Fruit fly (Drosophila melanogaster) whole organism, embryonic: ENCODE results near the gene RabGGTa.

Experiments
- Abd-B ChIP-seq: fragments of 200-800 bp; sonication (Bioruptor generic); optimal IDR thresholded peaks from 2 replicates; lab custom pipeline; 2018; ENCODE audit warnings: missing biosample characterization, mild to moderate bottlenecking, missing genetic modification characterization, moderate library complexity
- Bdp1 ChIP-seq: fragments of 200-800 bp; sonication (Bioruptor generic); optimal IDR thresholded peaks from 3 replicates; lab custom pipeline; 2016; ENCODE audit warnings: missing biosample characterization, missing genetic modification characterization
- Bgb ChIP-seq: fragments of 200-800 bp; sonication (Bioruptor generic); IDR thresholded peaks from 2 replicates; pipeline ENCODE4 v1.3.6; 2022; ENCODE audit warnings: missing biosample characterization, missing genetic modification characterization; ENCODE audit not compliant: partially characterized antibody
- CG10321 ChIP-seq: fragments of 200-800 bp; sonication (Bioruptor generic); IDR thresholded peaks from 2 replicates; pipeline ENCODE4 v1.3.6; 2022; ENCODE audit warnings: missing biosample characterization, missing genetic modification characterization
- CG10462 ChIP-seq: fragments of 200-800 bp; sonication (Bioruptor generic); optimal IDR thresholded peaks from 2 replicates; lab custom pipeline; 2016; ENCODE audit warnings: missing biosample characterization, missing genetic modification characterization
- CG11504 ChIP-seq: fragments of 200-800 bp; sonication (Bioruptor generic); optimal IDR thresholded peaks from 3 replicates; lab custom pipeline; 2019; ENCODE audit warnings: missing biosample characterization, mild to moderate bottlenecking, missing genetic modification characterization, moderate library complexity
- CG12219 ChIP-seq: fragments of 200-800 bp; sonication (Bioruptor generic); optimal IDR thresholded peaks from 3 replicates; lab custom pipeline; 2018; ENCODE audit warnings: missing biosample characterization, mild to moderate bottlenecking, missing genetic modification characterization
- CG12659 ChIP-seq: fragments of 200-800 bp; sonication (Bioruptor generic); optimal IDR thresholded peaks from 3 replicates; lab custom pipeline; 2017; ENCODE audit warnings: mild to moderate bottlenecking, missing biosample characterization, missing genetic modification reagents, missing genetic modification characterization
- CG15601 ChIP-seq: fragments of 200-800 bp; sonication (Bioruptor generic); optimal IDR thresholded peaks from 3 replicates; lab custom pipeline; 2019; ENCODE audit warnings: missing biosample characterization, mild to moderate bottlenecking, missing genetic modification characterization, moderate library complexity
- CG30020 ChIP-seq: fragments of 200-800 bp; optimal IDR thresholded peaks from 2 replicates; lab custom pipeline; 2019; ENCODE audit warnings: missing biosample characterization, mild to moderate bottlenecking, missing genetic modification characterization, moderate library complexity
- CG30431 ChIP-seq: fragments of 200-800 bp; sonication (Bioruptor generic); optimal IDR thresholded peaks from 2 replicates; lab custom pipeline; 2017; ENCODE audit warnings: missing biosample characterization, missing genetic modification characterization
- CG34224 ChIP-seq: fragments of 200-800 bp; sonication (Bioruptor generic); IDR thresholded peaks from 3 replicates; pipeline ENCODE4 v1.3.6; 2022; ENCODE audit warnings: missing biosample characterization, missing genetic modification characterization; ENCODE audit not compliant: partially characterized antibody
- CG5180 ChIP-seq: fragments of 200-800 bp; sonication (Bioruptor generic); optimal IDR thresholded peaks from 3 replicates; lab custom pipeline; 2017; ENCODE audit warnings: missing biosample characterization, missing genetic modification characterization, mild to moderate bottlenecking, moderate library complexity, missing genetic modification reagents
- CG6765 ChIP-seq: fragments of 200-800 bp; sonication (Bioruptor generic); optimal IDR thresholded peaks from 3 replicates; lab custom pipeline; 2017; ENCODE audit warnings: missing biosample characterization, mild to moderate bottlenecking, missing genetic modification characterization
- CG7745 ChIP-seq: fragments of 200-800 bp; sonication (Bioruptor generic); optimal IDR thresholded peaks from 2 replicates; lab custom pipeline; 2018; ENCODE audit warnings: missing biosample characterization, mild to moderate bottlenecking, missing genetic modification characterization, moderate library complexity
- CG7963 ChIP-seq: fragments of 200-800 bp; sonication (Bioruptor generic); IDR thresholded peaks from 3 replicates; pipeline ENCODE4 v1.3.6; 2022; ENCODE audit warnings: missing biosample characterization, missing genetic modification characterization; ENCODE audit not compliant: partially characterized antibody
- CG8089 ChIP-seq: fragments of 200-800 bp; sonication (Bioruptor generic); optimal IDR thresholded peaks from 3 replicates; lab custom pipeline; 2016; ENCODE audit warnings: missing biosample characterization, missing genetic modification characterization
- CG8765 ChIP-seq: fragments of 200-800 bp; sonication (Bioruptor generic); IDR thresholded peaks from 2 replicates; pipeline ENCODE4 v1.3.6; 2022; ENCODE audit warnings: missing biosample characterization, missing genetic modification characterization
- Deaf1 ChIP-seq: fragments of 200-800 bp; optimal IDR thresholded peaks from 3 replicates; lab custom pipeline; 2019; ENCODE audit warnings: missing biosample characterization, mild to moderate bottlenecking, missing genetic modification characterization, moderate library complexity
- Dek ChIP-seq: fragments of 200-800 bp; sonication (Bioruptor generic); optimal IDR thresholded peaks from 3 replicates; lab custom pipeline; 2019; ENCODE audit warnings: missing biosample characterization, mild to moderate bottlenecking, missing genetic modification characterization, moderate library complexity
- Dll ChIP-seq: fragments of 200-800 bp; sonication (Bioruptor generic); IDR thresholded peaks from 4 replicates; pipeline ENCODE4 v1.3.6; 2022; ENCODE audit warnings: missing biosample characterization, missing genetic modification characterization; ENCODE audit not compliant: partially characterized antibody
- Drgx ChIP-seq: fragments of 200-800 bp; sonication (Bioruptor generic); IDR thresholded peaks from 2 replicates; pipeline ENCODE4 v1.3.6; 2022; ENCODE audit warnings: missing biosample characterization, missing genetic modification characterization
- E2f2 ChIP-seq: fragments of 200-800 bp; sonication (Bioruptor generic); IDR thresholded peaks from 2 replicates; pipeline ENCODE4 v1.3.6; 2022; ENCODE audit warnings: missing biosample characterization, missing genetic modification characterization
- Fer1 ChIP-seq: fragments of 200-800 bp; sonication (Bioruptor generic); optimal IDR thresholded peaks from 2 replicates; lab custom pipeline; 2017; ENCODE audit warnings: missing biosample characterization, mild to moderate bottlenecking, missing genetic modification characterization
- HLHmδ ChIP-seq: fragments of 200-800 bp; sonication (Bioruptor generic); optimal IDR thresholded peaks from 2 replicates; lab custom pipeline; 2018; ENCODE audit warnings: missing biosample characterization, mild to moderate bottlenecking, missing genetic modification characterization, moderate library complexity
- Kr ChIP-seq: fragments of 200-800 bp; sonication (Bioruptor generic); optimal IDR thresholded peaks from 2 replicates; lab custom pipeline; 2017; ENCODE audit warnings: missing biosample characterization, mild to moderate bottlenecking, missing genetic modification characterization
- Max ChIP-seq: fragments of 200-800 bp; sonication (Bioruptor generic); optimal IDR thresholded peaks from 2 replicates; lab custom pipeline; 2016; ENCODE audit warnings: missing biosample characterization, mild to moderate bottlenecking, missing genetic modification characterization
- Mes4 ChIP-seq: fragments of 200-800 bp; sonication (Bioruptor generic); optimal IDR thresholded peaks from 2 replicates; lab custom pipeline; 2016; ENCODE audit warnings: missing biosample characterization, missing genetic modification characterization
- Mrtf ChIP-seq: fragments of 200-800 bp; sonication (Bioruptor generic); IDR thresholded peaks from 3 replicates; pipeline ENCODE4 v1.3.6; 2022; ENCODE audit warnings: missing biosample characterization, missing genetic modification characterization
- Neu2 ChIP-seq: fragments of 200-800 bp; sonication (Bioruptor generic); optimal IDR thresholded peaks from 3 replicates; lab custom pipeline; 2016; ENCODE audit warnings: missing biosample characterization, missing genetic modification characterization, borderline replicate concordance
- Opbp ChIP-seq: fragments of 200-800 bp; sonication (Bioruptor generic); IDR thresholded peaks from 3 replicates; pipeline ENCODE4 v1.3.6; 2022; ENCODE audit warnings: missing biosample characterization, missing genetic modification characterization; ENCODE audit not compliant: partially characterized antibody
- Stat92E ChIP-seq, 3 experiments: fragments of >200 bp in 2 of 3; fragments of 200-800 bp in 1 of 3; sonication (Bioruptor generic) in 1 of 3; optimal IDR thresholded peaks; 2 replicates each; lab custom pipeline; 2017 to 2019; ENCODE audit warnings: missing biosample characterization in 3 of 3, missing genetic modification characterization in 3 of 3, mild to moderate bottlenecking in 1 of 3, moderate library complexity in 1 of 3
- Taf1 ChIP-seq: fragments of 200-800 bp; sonication (Bioruptor generic); IDR thresholded peaks from 2 replicates; pipeline ENCODE4 v1.3.6; 2022; ENCODE audit warnings: missing biosample characterization, missing genetic modification characterization
- cad ChIP-seq: fragments of >200 bp; optimal IDR thresholded peaks from 2 replicates; lab custom pipeline; 2017; ENCODE audit warnings: missing biosample characterization, missing genetic modification characterization
- cwo ChIP-seq: fragments of 200-800 bp; sonication (Bioruptor generic); optimal IDR thresholded peaks from 3 replicates; lab custom pipeline; 2017; ENCODE audit warnings: missing biosample characterization, missing genetic modification characterization, mild to moderate bottlenecking, moderate library complexity, missing genetic modification reagents
- disco-r ChIP-seq: fragments of 200-800 bp; sonication (Bioruptor generic); optimal IDR thresholded peaks from 2 replicates; lab custom pipeline; 2016; ENCODE audit warnings: missing biosample characterization, missing genetic modification characterization
- fru ChIP-seq: fragments of >200 bp; optimal IDR thresholded peaks from 2 replicates; lab custom pipeline; 2017
- grn ChIP-seq: fragments of 200-800 bp; sonication (Bioruptor generic); optimal IDR thresholded peaks from 3 replicates; lab custom pipeline; 2017; ENCODE audit warnings: missing biosample characterization, missing genetic modification characterization
- gt ChIP-seq: fragments of 200-800 bp; sonication (Bioruptor generic); IDR thresholded peaks from 2 replicates; pipeline ENCODE4 v1.3.6; 2022; ENCODE audit warnings: missing biosample characterization, missing genetic modification characterization
- hb ChIP-seq: fragments of 200-800 bp; sonication (Bioruptor generic); IDR thresholded peaks from 3 replicates; pipeline ENCODE4 v1.3.6; 2022; ENCODE audit warnings: missing biosample characterization, missing genetic modification characterization; ENCODE audit not compliant: partially characterized antibody
- kah ChIP-seq: fragments of 200-800 bp; sonication (Bioruptor generic); optimal IDR thresholded peaks from 2 replicates; lab custom pipeline; 2018; ENCODE audit warnings: missing biosample characterization, mild to moderate bottlenecking, missing genetic modification characterization
- nom ChIP-seq: fragments of 200-800 bp; sonication (Bioruptor generic); optimal IDR thresholded peaks from 2 replicates; lab custom pipeline; 2017; ENCODE audit warnings: missing biosample characterization, missing genetic modification characterization, mild to moderate bottlenecking, moderate library complexity, missing genetic modification reagents
- repo ChIP-seq: fragments of 200-800 bp; sonication (Bioruptor generic); optimal IDR thresholded peaks from 2 replicates; lab custom pipeline; 2016; ENCODE audit warnings: missing biosample characterization, missing genetic modification characterization
- sens ChIP-seq: fragments of 200-800 bp; sonication (Bioruptor generic); peaks from one replicate; lab custom pipeline; 2016; ENCODE audit warnings: missing biosample characterization, missing genetic modification characterization
- sim ChIP-seq: fragments of 200-800 bp; sonication (Bioruptor generic); IDR thresholded peaks from 2 replicates; pipeline ENCODE4 v1.3.6; 2022; ENCODE audit warnings: missing biosample characterization, missing genetic modification characterization
- stwl ChIP-seq: fragments of 200-800 bp; sonication (Bioruptor generic); optimal IDR thresholded peaks from 3 replicates; lab custom pipeline; 2018; ENCODE audit warnings: missing biosample characterization, mild to moderate bottlenecking, missing genetic modification characterization, moderate library complexity
- twi ChIP-seq: fragments of 200-800 bp; optimal IDR thresholded peaks from 2 replicates; lab custom pipeline; 2019; ENCODE audit warnings: missing biosample characterization, mild to moderate bottlenecking, missing genetic modification characterization, moderate library complexity
- zen ChIP-seq: fragments of 200-800 bp; sonication (Bioruptor generic); optimal IDR thresholded peaks from 3 replicates; lab custom pipeline; 2018; ENCODE audit warnings: missing biosample characterization, mild to moderate bottlenecking, missing genetic modification characterization, moderate library complexity
- zfh1 ChIP-seq: fragments of 200-800 bp; sonication (Bioruptor generic); IDR thresholded peaks from 3 replicates; pipeline ENCODE4 v1.3.6; 2022; ENCODE audit warnings: missing biosample characterization, missing genetic modification characterization

Gene RabGGTa

dm6 chr3R:5109558-5110211 lies 18.2 kb upstream of the RabGGTa start (continued):
- TF ChIP-seq Drgx (0 out of 2 replicates have a peak, but pooled peaks have one; percentile 7), CG30431 (GFP tag; lab: Kevin White, UChicago) (no peak), Neu2 (GFP tag; lab: Kevin White, UChicago) (no peak), Kr (GFP tag; lab: Kevin White, UChicago) (peak; percentile 91), CG7745 (tag; lab: Kevin White, UChicago) (peak; percentile 60), stwl (tag; lab: Kevin White, UChicago) (no peak), CG30020 (no peak), CG8089 (GFP tag; lab: Kevin White, UChicago) (no peak), CG34224 (GFP tag; lab: Robert Waterston, UW) (no peak), repo (GFP tag; lab: Kevin White, UChicago) (no peak), CG12219 (GFP tag; lab: Kevin White, UChicago) (no peak), CG7963 (GFP tag; lab: Robert Waterston, UW) (no peak), nom (GFP tag; lab: Kevin White, UChicago) (no peak), CG12659 (GFP tag; lab: Kevin White, UChicago) (no peak), Mes4 (no peak), CG6765 (GFP tag; lab: Kevin White, UChicago) (no peak), Taf1 (no peak), Opbp (GFP tag; lab: Robert Waterston, UW) (0 out of 3 replicates have a peak, but pooled peaks have one; percentile 28), sim (GFP tag; lab: Robert Waterston, UW) (no peak), HLHmδ (GFP tag; lab: Kevin White, UChicago) (peak; percentile 64), hb (GFP tag; lab: Robert Waterston, UW) (no peak), CG15601 (no peak), zfh1 (GFP tag; lab: Robert Waterston, UW) (no peak), Deaf1 (tag; lab: Kevin White, UChicago) (peak; percentile 38), twi (tag; lab: Kevin White, UChicago) (peak; percentile 98), Stat92E (GFP tag; optimal IDR thresholded peaks at IDR 0.05; lab: Kevin White, UChicago) (peak in 1 of 3 experiments; percentile 77), Fer1 (GFP tag; lab: Kevin White, UChicago) (no peak), grn (GFP tag; lab: Kevin White, UChicago) (peak; percentile 42), CG10462 (GFP tag; lab: Kevin White, UChicago) (no peak), Bdp1 (GFP tag; lab: Kevin White, UChicago) (no peak), gt (GFP tag; lab: Robert Waterston, UW) (no peak), CG11504 (no peak), E2f2 (no peak), CG10321 (no peak), sens (GFP tag; lab: Kevin White, UChicago) (peak; percentile 73), Mrtf (GFP tag; lab: Robert Waterston, UW) (no peak), CG8765 (GFP tag; lab: Robert Waterston, UW) (0 out of 2 replicates have a peak, but pooled peaks have one; percentile 18), fru (lab: Kevin White, UChicago) (no peak), Bgb (no peak), disco-r (no peak), Dek (tag; lab: Kevin White, UChicago) (no peak), Max (GFP tag; lab: Kevin White, UChicago) (no peak), kah (GFP tag; lab: Kevin White, UChicago) (peak; percentile 70), Abd-B (GFP tag; lab: Kevin White, UChicago) (peak; percentile 14), cwo (GFP tag; lab: Kevin White, UChicago) (no peak), zen (peak; percentile 93), cad (peak; percentile 98), Dll (GFP tag; lab: Robert Waterston, UW) (no peak), CG5180 (peak; percentile 65)
